Fruit fly (Drosophila melanogaster) whole organism, embryonic: Measurements from ENCODE around the gene Mical.

Experiments used
- Atf6 ChIP-seq: fragments of 200-800 bp; sonication (Bioruptor generic); IDR thresholded peaks from 2 replicates; pipeline ENCODE4 v1.3.6; 2022; ENCODE audit warnings: missing biosample characterization, missing genetic modification characterization
- Bgb ChIP-seq: fragments of 200-800 bp; sonication (Bioruptor generic); IDR thresholded peaks from 2 replicates; pipeline ENCODE4 v1.3.6; 2022; ENCODE audit warnings: missing biosample characterization, missing genetic modification characterization; ENCODE audit not compliant: partially characterized antibody
- CG10565 ChIP-seq: fragments of 200-800 bp; sonication (Bioruptor generic); optimal IDR thresholded peaks from 3 replicates; lab custom pipeline; 2016; ENCODE audit warnings: missing biosample characterization, mild to moderate bottlenecking, missing genetic modification characterization
- CG11398 ChIP-seq: fragments of 200-800 bp; sonication (Bioruptor generic); optimal IDR thresholded peaks from 2 replicates; lab custom pipeline; 2016; ENCODE audit warnings: missing biosample characterization, missing genetic modification characterization
- CG12155 ChIP-seq: fragments of 200-800 bp; sonication (Bioruptor generic); optimal IDR thresholded peaks from 3 replicates; lab custom pipeline; 2016; ENCODE audit warnings: missing biosample characterization, missing genetic modification characterization
- CG12236 ChIP-seq: fragments of 200-800 bp; sonication (Bioruptor generic); optimal IDR thresholded peaks from 2 replicates; lab custom pipeline; 2016; ENCODE audit warnings: missing biosample characterization, missing genetic modification characterization
- CG15011 ChIP-seq: fragments of 200-800 bp; sonication (Bioruptor generic); optimal IDR thresholded peaks from 3 replicates; lab custom pipeline; 2018; ENCODE audit warnings: missing biosample characterization, mild to moderate bottlenecking, missing genetic modification characterization
- CG16815 ChIP-seq: fragments of 200-800 bp; sonication (Bioruptor generic); optimal IDR thresholded peaks from 3 replicates; lab custom pipeline; 2017; ENCODE audit warnings: missing biosample characterization, mild to moderate bottlenecking, missing genetic modification characterization
- CG17359 ChIP-seq: fragments of 200-800 bp; sonication (Bioruptor generic); optimal IDR thresholded peaks from 3 replicates; lab custom pipeline; 2018; ENCODE audit warnings: missing biosample characterization, mild to moderate bottlenecking, missing genetic modification characterization, moderate library complexity
- CG32767 ChIP-seq: fragments of 200-800 bp; sonication (Bioruptor generic); IDR thresholded peaks from 2 replicates; pipeline ENCODE4 v1.3.6; 2022; ENCODE audit warnings: missing biosample characterization, missing genetic modification characterization
- CG5953 ChIP-seq: fragments of 200-800 bp; sonication (Bioruptor generic); IDR thresholded peaks from 2 replicates; pipeline ENCODE4 v1.3.6; 2022; ENCODE audit warnings: missing biosample characterization, missing genetic modification characterization
- CG7357 ChIP-seq: fragments of 200-800 bp; sonication (Bioruptor generic); IDR thresholded peaks from 3 replicates; pipeline ENCODE4 v1.3.6; 2022; ENCODE audit warnings: missing biosample characterization, missing genetic modification characterization
- CG7963 ChIP-seq: fragments of 200-800 bp; sonication (Bioruptor generic); IDR thresholded peaks from 3 replicates; pipeline ENCODE4 v1.3.6; 2022; ENCODE audit warnings: missing biosample characterization, missing genetic modification characterization; ENCODE audit not compliant: partially characterized antibody
- CG7987 ChIP-seq: fragments of 200-800 bp; sonication (Bioruptor generic); optimal IDR thresholded peaks from 2 replicates; lab custom pipeline; 2018; ENCODE audit warnings: missing biosample characterization, mild to moderate bottlenecking, missing genetic modification characterization, moderate library complexity
- CG8388 ChIP-seq: fragments of 200-800 bp; sonication (Bioruptor generic); optimal IDR thresholded peaks from 2 replicates; lab custom pipeline; 2019; ENCODE audit warnings: missing biosample characterization, mild to moderate bottlenecking, missing genetic modification characterization, moderate library complexity
- CG8924 ChIP-seq: fragments of 200-800 bp; optimal IDR thresholded peaks from 3 replicates; lab custom pipeline; 2019; ENCODE audit warnings: missing biosample characterization, mild to moderate bottlenecking, missing genetic modification characterization, moderate library complexity
- CG9609 ChIP-seq: fragments of 200-800 bp; sonication (Bioruptor generic); optimal IDR thresholded peaks from 3 replicates; lab custom pipeline; 2016; ENCODE audit warnings: missing biosample characterization, missing genetic modification characterization
- CG9727 ChIP-seq: fragments of 200-800 bp; sonication (Bioruptor generic); optimal IDR thresholded peaks from 3 replicates; lab custom pipeline; 2017; ENCODE audit warnings: missing biosample characterization, mild to moderate bottlenecking, missing genetic modification characterization
- Dfd ChIP-seq, 2 experiments: fragments of >200 bp; optimal IDR thresholded peaks; 2 replicates each; lab custom pipeline; 2017; ENCODE audit warnings: missing biosample characterization in 2 of 2, missing genetic modification characterization in 2 of 2
- Dll ChIP-seq: fragments of 200-800 bp; sonication (Bioruptor generic); IDR thresholded peaks from 4 replicates; pipeline ENCODE4 v1.3.6; 2022; ENCODE audit warnings: missing biosample characterization, missing genetic modification characterization; ENCODE audit not compliant: partially characterized antibody
- Hr51 ChIP-seq, 2 experiments: fragments of 200-800 bp; sonication (Bioruptor generic); optimal IDR thresholded peaks; 2 replicates in 1 of 2; 3 replicates in 1 of 2; lab custom pipeline; 2016 to 2018; ENCODE audit warnings: missing biosample characterization in 2 of 2, missing genetic modification characterization in 2 of 2, mild to moderate bottlenecking in 1 of 2, moderate library complexity in 1 of 2
- MBD-R2 ChIP-seq: fragments of 200-800 bp; sonication (Bioruptor generic); IDR thresholded peaks from 2 replicates; pipeline ENCODE4 v1.3.6; 2022; ENCODE audit warnings: missing biosample characterization, missing genetic modification characterization
- Nf-YA ChIP-seq: fragments of 200-800 bp; sonication (Bioruptor generic); IDR thresholded peaks from 2 replicates; pipeline ENCODE4 v1.3.6; 2022; ENCODE audit warnings: missing biosample characterization, missing genetic modification characterization
- Sox100B ChIP-seq: fragments of 200-800 bp; sonication (Bioruptor generic); optimal IDR thresholded peaks from 3 replicates; lab custom pipeline; 2018; ENCODE audit warnings: missing biosample characterization, mild to moderate bottlenecking, missing genetic modification characterization
- Sox102F ChIP-seq: fragments of 200-800 bp; sonication (Bioruptor generic); optimal IDR thresholded peaks from 2 replicates; lab custom pipeline; 2018; ENCODE audit warnings: missing biosample characterization, mild to moderate bottlenecking, missing genetic modification characterization, moderate library complexity
- Taf1 ChIP-seq: fragments of 200-800 bp; sonication (Bioruptor generic); IDR thresholded peaks from 2 replicates; pipeline ENCODE4 v1.3.6; 2022; ENCODE audit warnings: missing biosample characterization, missing genetic modification characterization
- chn ChIP-seq: fragments of 200-800 bp; sonication (Bioruptor generic); optimal IDR thresholded peaks from 2 replicates; lab custom pipeline; 2016; ENCODE audit warnings: missing biosample characterization, missing genetic modification characterization
- crc ChIP-seq: fragments of 200-800 bp; sonication (Bioruptor generic); optimal IDR thresholded peaks from 2 replicates; lab custom pipeline; 2016; ENCODE audit warnings: missing biosample characterization, missing genetic modification characterization
- croc ChIP-seq: fragments of 200-800 bp; sonication (Bioruptor generic); conservative IDR thresholded peaks from 3 replicates; pipeline ENCODE4 v1.3.6; 2022; ENCODE audit warnings: missing biosample characterization, missing genetic modification characterization
- dan ChIP-seq: fragments of 200-800 bp; sonication (Bioruptor generic); IDR thresholded peaks from 2 replicates; pipeline ENCODE4 v1.3.6; 2022; ENCODE audit warnings: missing biosample characterization, missing genetic modification characterization
- disco-r ChIP-seq: fragments of 200-800 bp; sonication (Bioruptor generic); optimal IDR thresholded peaks from 2 replicates; lab custom pipeline; 2016; ENCODE audit warnings: missing biosample characterization, missing genetic modification characterization
- dmrt99B ChIP-seq: fragments of 200-800 bp; sonication (Bioruptor generic); optimal IDR thresholded peaks from 2 replicates; lab custom pipeline; 2018; ENCODE audit warnings: missing biosample characterization, mild to moderate bottlenecking, missing genetic modification characterization, moderate library complexity
- en ChIP-seq: fragments of 200-800 bp; sonication (Bioruptor generic); optimal IDR thresholded peaks from 2 replicates; lab custom pipeline; 2016; ENCODE audit warnings: missing biosample characterization, missing genetic modification characterization
- gcm ChIP-seq: fragments of 200-800 bp; sonication (Bioruptor generic); optimal IDR thresholded peaks from 2 replicates; lab custom pipeline; 2019; ENCODE audit warnings: missing biosample characterization, mild to moderate bottlenecking, missing genetic modification characterization, moderate library complexity
- ind ChIP-seq: fragments of 200-800 bp; sonication (Bioruptor generic); optimal IDR thresholded peaks from 3 replicates; lab custom pipeline; 2016; ENCODE audit warnings: missing biosample characterization, missing genetic modification characterization
- inv ChIP-seq: fragments of 200-800 bp; sonication (Bioruptor generic); IDR thresholded peaks from 2 replicates; pipeline ENCODE4 v1.3.6; 2022; ENCODE audit warnings: missing biosample characterization, missing genetic modification characterization; ENCODE audit not compliant: partially characterized antibody
- lab ChIP-seq: fragments of 200-800 bp; sonication (Bioruptor generic); optimal IDR thresholded peaks from 3 replicates; lab custom pipeline; 2017; ENCODE audit warnings: missing biosample characterization, missing genetic modification characterization, mild to moderate bottlenecking, moderate library complexity, missing genetic modification reagents
- nerfin-2 ChIP-seq: fragments of 200-800 bp; sonication (Bioruptor generic); IDR thresholded peaks from 2 replicates; pipeline ENCODE4 v1.3.6; 2022; ENCODE audit warnings: missing biosample characterization, missing genetic modification characterization; ENCODE audit not compliant: partially characterized antibody
- pho ChIP-seq: fragments of 200-800 bp; sonication (Bioruptor generic); optimal IDR thresholded peaks from 2 replicates; lab custom pipeline; 2016; ENCODE audit warnings: missing biosample characterization, missing genetic modification characterization
- sc ChIP-seq, 3 experiments: fragments of >200 bp in 2 of 3; fragments of 200-800 bp in 1 of 3; sonication (Bioruptor generic) in 1 of 3; optimal IDR thresholded peaks; 2 replicates in 2 of 3; 3 replicates in 1 of 3; lab custom pipeline; 2017; ENCODE audit warnings: mild to moderate bottlenecking in 1 of 3, missing biosample characterization in 1 of 3, missing genetic modification characterization in 1 of 3, missing genetic modification reagents in 1 of 3
- sens-2 ChIP-seq: fragments of 200-800 bp; sonication (Bioruptor generic); IDR thresholded peaks from 2 replicates; pipeline ENCODE4 v1.3.6; 2022; ENCODE audit warnings: missing biosample characterization, missing genetic modification characterization
- tap ChIP-seq: fragments of 200-800 bp; optimal IDR thresholded peaks from 3 replicates; lab custom pipeline; 2019; ENCODE audit warnings: missing biosample characterization, mild to moderate bottlenecking, missing genetic modification characterization, moderate library complexity
- toy ChIP-seq: fragments of 200-800 bp; sonication (Bioruptor generic); IDR thresholded peaks from 2 replicates; pipeline ENCODE4 v1.3.6; 2022; ENCODE audit warnings: missing biosample characterization, missing genetic modification characterization
- ttk ChIP-seq: fragments of 200-800 bp; sonication (Bioruptor generic); IDR thresholded peaks from 2 replicates; pipeline ENCODE4 v2.1.2; 2022; ENCODE audit warnings: missing biosample characterization, missing genetic modification characterization
- z ChIP-seq: fragments of 200-800 bp; sonication (Bioruptor generic); IDR thresholded peaks from 3 replicates; pipeline ENCODE4 v1.3.6; 2022; ENCODE audit warnings: missing biosample characterization, missing genetic modification characterization
- zfh1 ChIP-seq: fragments of 200-800 bp; sonication (Bioruptor generic); IDR thresholded peaks from 3 replicates; pipeline ENCODE4 v1.3.6; 2022; ENCODE audit warnings: missing biosample characterization, missing genetic modification characterization

Gene Mical

DNA sequence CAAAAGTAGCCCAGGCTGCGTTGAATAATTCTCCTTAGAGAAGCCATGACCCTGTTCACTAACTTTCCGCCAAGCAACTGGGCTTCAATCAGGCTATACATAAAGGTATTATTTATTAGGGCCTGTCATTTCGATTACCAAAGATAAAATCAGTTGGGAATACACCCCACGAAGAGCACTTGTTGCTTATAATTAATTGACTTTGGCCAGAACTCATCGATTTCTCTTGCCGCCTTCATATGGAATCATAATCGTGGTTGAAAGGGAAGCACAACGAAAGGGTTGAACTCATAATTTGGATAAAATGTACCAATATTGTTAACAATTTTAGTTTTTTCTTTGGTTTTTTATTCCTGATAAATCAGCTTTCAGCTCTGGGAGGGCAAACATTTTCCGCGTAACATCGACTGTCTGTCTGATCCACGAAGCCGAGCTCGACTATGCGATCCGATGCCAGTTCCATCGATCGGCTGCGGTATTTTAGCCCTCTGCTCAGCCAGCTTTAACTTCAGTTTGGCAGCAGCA is 45.9 kb downstream of the Mical start, which contains the start of the genes Gr85a and Spn85F (continued):
- no peak for TF ChIP-seq z (GFP tag; lab: Robert Waterston, UW)
- TF ChIP-seq, all 482 proteins: peak for 0

dm6 chr3R:9985585-9986393 is 56.9 kb downstream of the Mical start, which contains the start of gene Art4:
Gene Art4 (minus strand): TSS chr3R:9986060.
- TF ChIP-seq CG9727 (GFP tag; lab: Kevin White, UChicago) (peak; percentile 44), CG5953 (GFP tag; lab: Robert Waterston, UW) (no peak), disco-r (no peak), CG12155 (peak; percentile 29), sc (optimal IDR thresholded peaks at IDR 0.05; lab: Kevin White, UChicago) (no peak), sc (GFP tag; optimal IDR thresholded peaks at IDR 0.05; lab: Kevin White, UChicago) (no peak), inv (GFP tag; lab: Robert Waterston, UW) (peak; percentile 57; the same call in 1 of the 2 replicates), Dll (peak; percentile 71), Dfd (GFP tag; optimal IDR thresholded peaks at IDR 0.05; lab: Kevin White, UChicago) (peak in 1 of 2 experiments; percentile 61), lab (peak; percentile 49), CG7963 (no peak), CG7987 (GFP tag; lab: Kevin White, UChicago) (no peak), CG7357 (GFP tag; lab: Robert Waterston, UW) (no peak), Sox100B (GFP tag; lab: Kevin White, UChicago) (no peak), pho (peak; percentile 62), CG9609 (GFP tag; lab: Kevin White, UChicago) (no peak), Nf-YA (no peak), z (GFP tag; lab: Robert Waterston, UW) (no peak), Hr51 (GFP tag; optimal IDR thresholded peaks at IDR 0.05; lab: Kevin White, UChicago) (no peak), dan (GFP tag; lab: Robert Waterston, UW) (no peak), sens-2 (GFP tag; lab: Robert Waterston, UW) (no peak), CG8924 (peak; percentile 9), CG8388 (peak; percentile 12), CG12236 (GFP tag; lab: Kevin White, UChicago) (no peak), chn (GFP tag; lab: Kevin White, UChicago) (peak; percentile 24), tap (tag; lab: Kevin White, UChicago) (no peak), ttk (GFP tag; lab: Robert Waterston, UW) (no peak), gcm (GFP tag; lab: Kevin White, UChicago) (no peak), dmrt99B (tag; lab: Kevin White, UChicago) (no peak), CG32767 (no peak), en (GFP tag; lab: Kevin White, UChicago) (no peak), crc (no peak), nerfin-2 (GFP tag; lab: Robert Waterston, UW) (no peak), zfh1 (GFP tag; lab: Robert Waterston, UW) (peak; percentile 15; the same call in 1 of the 3 replicates), CG15011 (GFP tag; lab: Kevin White, UChicago) (no peak), Sox102F (no peak), CG17359 (no peak), CG16815 (GFP tag; lab: Kevin White, UChicago) (no peak), CG10565 (GFP tag; lab: Kevin White, UChicago) (no peak), ind (peak; percentile 38), Bgb (GFP tag; lab: Robert Waterston, UW) (peak; percentile 62; the same call in 1 of the 2 replicates), Atf6 (no peak), toy (no peak), croc (no peak), CG11398 (GFP tag; lab: Kevin White, UChicago) (no peak), MBD-R2 (GFP tag; lab: Robert Waterston, UW) (peak; percentile 11; the same call in 1 of the 2 replicates), Taf1 (GFP tag; lab: Robert Waterston, UW) (no peak)
